Fruit fly (Drosophila melanogaster) whole organism, embryonic: ENCODE measurements around the gene Caf1-55.

ENCODE experiments used
- Antp ChIP-seq: fragments of 200-800 bp; sonication (Bioruptor generic); optimal IDR thresholded peaks from 3 replicates; lab custom pipeline; 2016; ENCODE audit warnings: missing biosample characterization, missing genetic modification characterization
- Asciz ChIP-seq: fragments of 200-800 bp; sonication (Bioruptor generic); optimal IDR thresholded peaks from 2 replicates; lab custom pipeline; 2017; ENCODE audit warnings: missing biosample characterization, mild to moderate bottlenecking, missing genetic modification characterization, missing genetic modification reagents
- Atf3 ChIP-seq: fragments of 200-800 bp; sonication (Bioruptor generic); optimal IDR thresholded peaks from 3 replicates; lab custom pipeline; 2016; ENCODE audit warnings: missing biosample characterization, missing genetic modification characterization
- B-H1 ChIP-seq: fragments of 200-800 bp; sonication (Bioruptor generic); IDR thresholded peaks from 3 replicates; pipeline ENCODE4 v1.3.6; 2022; ENCODE audit warnings: missing biosample characterization, missing genetic modification characterization
- B-H2 ChIP-seq: fragments of 200-800 bp; sonication (Bioruptor generic); optimal IDR thresholded peaks from 2 replicates; lab custom pipeline; 2018; ENCODE audit warnings: missing biosample characterization, mild to moderate bottlenecking, missing genetic modification characterization
- Bdp1 ChIP-seq: fragments of 200-800 bp; sonication (Bioruptor generic); optimal IDR thresholded peaks from 3 replicates; lab custom pipeline; 2016; ENCODE audit warnings: missing biosample characterization, missing genetic modification characterization
- Blimp-1 ChIP-seq: fragments of 200-800 bp; sonication (Bioruptor generic); optimal IDR thresholded peaks from 3 replicates; lab custom pipeline; 2018; ENCODE audit warnings: missing biosample characterization, missing genetic modification characterization, mild to moderate bottlenecking, moderate library complexity, missing genetic modification reagents
- CG10543 ChIP-seq: fragments of 200-800 bp; sonication (Bioruptor generic); optimal IDR thresholded peaks from 3 replicates; lab custom pipeline; 2017; ENCODE audit warnings: missing biosample characterization, mild to moderate bottlenecking, missing genetic modification characterization, moderate library complexity
- CG12071 ChIP-seq: fragments of 200-800 bp; sonication (Bioruptor generic); optimal IDR thresholded peaks from 3 replicates; lab custom pipeline; 2018; ENCODE audit warnings: missing biosample characterization, mild to moderate bottlenecking, missing genetic modification characterization
- CG12104 ChIP-seq: fragments of 200-800 bp; sonication (Bioruptor generic); optimal IDR thresholded peaks from 3 replicates; lab custom pipeline; 2016; ENCODE audit warnings: missing biosample characterization, missing genetic modification characterization
- CG14710 ChIP-seq: fragments of 200-800 bp; sonication (Bioruptor generic); optimal IDR thresholded peaks from 3 replicates; lab custom pipeline; 2019; ENCODE audit warnings: missing biosample characterization, mild to moderate bottlenecking, missing genetic modification characterization, moderate library complexity
- CG16779 ChIP-seq: fragments of 200-800 bp; sonication (Bioruptor generic); IDR thresholded peaks from 2 replicates; pipeline ENCODE4 v1.3.6; 2022; ENCODE audit warnings: missing biosample characterization, missing genetic modification characterization
- CG17328 ChIP-seq: fragments of 200-800 bp; sonication (Bioruptor generic); IDR thresholded peaks from 2 replicates; pipeline ENCODE4 v1.3.6; 2022; ENCODE audit warnings: missing biosample characterization, missing genetic modification characterization
- CG2120 ChIP-seq: fragments of 200-800 bp; sonication (Bioruptor generic); optimal IDR thresholded peaks from 3 replicates; lab custom pipeline; 2016; ENCODE audit warnings: missing biosample characterization, missing genetic modification characterization
- CG2678 ChIP-seq: fragments of 200-800 bp; sonication (Bioruptor generic); optimal IDR thresholded peaks from 3 replicates; lab custom pipeline; 2019; ENCODE audit warnings: missing biosample characterization, mild to moderate bottlenecking, missing genetic modification characterization, moderate library complexity
- CG32532 ChIP-seq: fragments of 200-800 bp; sonication (Bioruptor generic); IDR thresholded peaks from 2 replicates; pipeline ENCODE4 v1.3.6; 2022; ENCODE audit warnings: missing biosample characterization, missing genetic modification characterization
- CG4707 ChIP-seq: fragments of 200-800 bp; sonication (Bioruptor generic); optimal IDR thresholded peaks from 2 replicates; lab custom pipeline; 2018; ENCODE audit warnings: missing biosample characterization, mild to moderate bottlenecking, missing genetic modification characterization, moderate library complexity
- CG6254 ChIP-seq: fragments of 200-800 bp; sonication (Bioruptor generic); optimal IDR thresholded peaks from 3 replicates; lab custom pipeline; 2017; ENCODE audit warnings: mild to moderate bottlenecking, missing biosample characterization, missing genetic modification reagents, missing genetic modification characterization
- CG7556 ChIP-seq: fragments of 200-800 bp; sonication (Bioruptor generic); optimal IDR thresholded peaks from 2 replicates; lab custom pipeline; 2017; ENCODE audit warnings: missing biosample characterization, mild to moderate bottlenecking, missing genetic modification characterization
- CG7928 ChIP-seq: fragments of 200-800 bp; sonication (Bioruptor generic); optimal IDR thresholded peaks from 2 replicates; lab custom pipeline; 2017; ENCODE audit warnings: missing biosample characterization, mild to moderate bottlenecking, missing genetic modification characterization
- CG8089 ChIP-seq: fragments of 200-800 bp; sonication (Bioruptor generic); optimal IDR thresholded peaks from 3 replicates; lab custom pipeline; 2016; ENCODE audit warnings: missing biosample characterization, missing genetic modification characterization
- CG8388 ChIP-seq: fragments of 200-800 bp; sonication (Bioruptor generic); optimal IDR thresholded peaks from 2 replicates; lab custom pipeline; 2019; ENCODE audit warnings: missing biosample characterization, mild to moderate bottlenecking, missing genetic modification characterization, moderate library complexity
- CG9797 ChIP-seq: fragments of 200-800 bp; sonication (Bioruptor generic); optimal IDR thresholded peaks from 3 replicates; lab custom pipeline; 2018; ENCODE audit warnings: missing biosample characterization, mild to moderate bottlenecking, missing genetic modification characterization
- D19A ChIP-seq: fragments of 200-800 bp; optimal IDR thresholded peaks from 3 replicates; lab custom pipeline; 2019; ENCODE audit warnings: missing biosample characterization, mild to moderate bottlenecking, missing genetic modification characterization, moderate library complexity
- Dip2 ChIP-seq: fragments of 200-800 bp; sonication (Bioruptor generic); IDR thresholded peaks from 2 replicates; pipeline ENCODE4 v1.3.6; 2022; ENCODE audit warnings: missing biosample characterization, missing genetic modification characterization
- E2f2 ChIP-seq: fragments of 200-800 bp; sonication (Bioruptor generic); IDR thresholded peaks from 2 replicates; pipeline ENCODE4 v1.3.6; 2022; ENCODE audit warnings: missing biosample characterization, missing genetic modification characterization
- Hand ChIP-seq: fragments of 200-800 bp; sonication (Bioruptor generic); optimal IDR thresholded peaks from 2 replicates; lab custom pipeline; 2017; ENCODE audit warnings: mild to moderate bottlenecking, missing biosample characterization, missing genetic modification reagents, missing genetic modification characterization
- Hmr ChIP-seq: fragments of 200-800 bp; sonication (Bioruptor generic); optimal IDR thresholded peaks from 3 replicates; lab custom pipeline; 2017; ENCODE audit warnings: mild to moderate bottlenecking, missing biosample characterization, missing genetic modification reagents, missing genetic modification characterization
- Jarid2 ChIP-seq: fragments of 200-800 bp; sonication (Bioruptor generic); optimal IDR thresholded peaks from 3 replicates; lab custom pipeline; 2017; ENCODE audit warnings: mild to moderate bottlenecking, missing biosample characterization, missing genetic modification reagents, missing genetic modification characterization
- Kr ChIP-seq: fragments of 200-800 bp; sonication (Bioruptor generic); optimal IDR thresholded peaks from 2 replicates; lab custom pipeline; 2017; ENCODE audit warnings: missing biosample characterization, mild to moderate bottlenecking, missing genetic modification characterization
- MBD-R2 ChIP-seq: fragments of 200-800 bp; sonication (Bioruptor generic); IDR thresholded peaks from 2 replicates; pipeline ENCODE4 v1.3.6; 2022; ENCODE audit warnings: missing biosample characterization, missing genetic modification characterization
- MESR4 ChIP-seq: fragments of 200-800 bp; sonication (Bioruptor generic); optimal IDR thresholded peaks from 2 replicates; lab custom pipeline; 2018; ENCODE audit warnings: missing biosample characterization, mild to moderate bottlenecking, missing genetic modification characterization, moderate library complexity
- Sry-δ ChIP-seq: fragments of 200-800 bp; sonication (Bioruptor generic); optimal IDR thresholded peaks from 2 replicates; lab custom pipeline; 2016; ENCODE audit warnings: missing biosample characterization, missing genetic modification characterization
- Tbp ChIP-seq: fragments of >200 bp; optimal IDR thresholded peaks from 2 replicates; lab custom pipeline; 2018; ENCODE audit warnings: missing biosample characterization, missing genetic modification characterization
- aop ChIP-seq: fragments of 200-800 bp; sonication (Bioruptor generic); IDR thresholded peaks from 2 replicates; pipeline ENCODE4 v1.3.6; 2022; ENCODE audit warnings: missing biosample characterization, missing genetic modification characterization
- ase ChIP-seq: fragments of 200-800 bp; sonication (Bioruptor generic); IDR thresholded peaks from 3 replicates; pipeline ENCODE4 v1.3.6; 2022; ENCODE audit warnings: missing biosample characterization, missing genetic modification characterization
- ato ChIP-seq: fragments of 200-800 bp; sonication (Bioruptor generic); IDR thresholded peaks from 2 replicates; pipeline ENCODE4 v1.3.6; 2022; ENCODE audit warnings: missing biosample characterization, missing genetic modification characterization; ENCODE audit not compliant: partially characterized antibody
- bab2 ChIP-seq: fragments of 200-800 bp; sonication (Bioruptor generic); optimal IDR thresholded peaks from 2 replicates; lab custom pipeline; 2016; ENCODE audit warnings: missing biosample characterization, missing genetic modification characterization
- cad ChIP-seq: fragments of >200 bp; optimal IDR thresholded peaks from 2 replicates; lab custom pipeline; 2017; ENCODE audit warnings: missing biosample characterization, missing genetic modification characterization
- chn ChIP-seq: fragments of 200-800 bp; sonication (Bioruptor generic); optimal IDR thresholded peaks from 2 replicates; lab custom pipeline; 2016; ENCODE audit warnings: missing biosample characterization, missing genetic modification characterization
- ftz-f1 ChIP-seq: fragments of 200-800 bp; sonication (Bioruptor generic); optimal IDR thresholded peaks from 2 replicates; lab custom pipeline; 2016; ENCODE audit warnings: missing biosample characterization, missing genetic modification characterization
- gsb-n ChIP-seq: fragments of 200-800 bp; sonication (Bioruptor generic); optimal IDR thresholded peaks from 3 replicates; lab custom pipeline; 2018; ENCODE audit warnings: missing biosample characterization, mild to moderate bottlenecking, missing genetic modification characterization
- hbn ChIP-seq: fragments of 200-800 bp; sonication (Bioruptor generic); IDR thresholded peaks from 2 replicates; pipeline ENCODE4 v1.3.6; 2022; ENCODE audit warnings: missing biosample characterization, missing genetic modification characterization; ENCODE audit not compliant: partially characterized antibody
- kah ChIP-seq: fragments of 200-800 bp; sonication (Bioruptor generic); optimal IDR thresholded peaks from 2 replicates; lab custom pipeline; 2018; ENCODE audit warnings: missing biosample characterization, mild to moderate bottlenecking, missing genetic modification characterization
- odd ChIP-seq: fragments of 200-800 bp; sonication (Bioruptor generic); optimal IDR thresholded peaks from 2 replicates; lab custom pipeline; 2017; ENCODE audit warnings: missing biosample characterization, mild to moderate bottlenecking, missing genetic modification characterization
- pzg ChIP-seq: fragments of 200-800 bp; sonication (Bioruptor generic); optimal IDR thresholded peaks from 3 replicates; lab custom pipeline; 2018; ENCODE audit warnings: missing biosample characterization, mild to moderate bottlenecking, missing genetic modification characterization, moderate library complexity
- salm ChIP-seq: fragments of 200-800 bp; sonication (Bioruptor generic); optimal IDR thresholded peaks from 2 replicates; lab custom pipeline; 2018; ENCODE audit warnings: missing biosample characterization, mild to moderate bottlenecking, missing genetic modification characterization
- trem ChIP-seq: fragments of 200-800 bp; optimal IDR thresholded peaks from 3 replicates; lab custom pipeline; 2019; ENCODE audit warnings: missing biosample characterization, mild to moderate bottlenecking, missing genetic modification characterization, moderate library complexity
- trh ChIP-seq: fragments of 200-800 bp; sonication (Bioruptor generic); optimal IDR thresholded peaks from 2 replicates; lab custom pipeline; 2016; ENCODE audit warnings: missing biosample characterization, missing genetic modification characterization
- usp ChIP-seq: fragments of >200 bp; optimal IDR thresholded peaks from 2 replicates; lab custom pipeline; 2017; ENCODE audit warnings: missing biosample characterization, missing genetic modification characterization
- yki ChIP-seq: fragments of >200 bp; optimal IDR thresholded peaks from 3 replicates; lab custom pipeline; 2018

The Caf1-55 gene

DNA sequence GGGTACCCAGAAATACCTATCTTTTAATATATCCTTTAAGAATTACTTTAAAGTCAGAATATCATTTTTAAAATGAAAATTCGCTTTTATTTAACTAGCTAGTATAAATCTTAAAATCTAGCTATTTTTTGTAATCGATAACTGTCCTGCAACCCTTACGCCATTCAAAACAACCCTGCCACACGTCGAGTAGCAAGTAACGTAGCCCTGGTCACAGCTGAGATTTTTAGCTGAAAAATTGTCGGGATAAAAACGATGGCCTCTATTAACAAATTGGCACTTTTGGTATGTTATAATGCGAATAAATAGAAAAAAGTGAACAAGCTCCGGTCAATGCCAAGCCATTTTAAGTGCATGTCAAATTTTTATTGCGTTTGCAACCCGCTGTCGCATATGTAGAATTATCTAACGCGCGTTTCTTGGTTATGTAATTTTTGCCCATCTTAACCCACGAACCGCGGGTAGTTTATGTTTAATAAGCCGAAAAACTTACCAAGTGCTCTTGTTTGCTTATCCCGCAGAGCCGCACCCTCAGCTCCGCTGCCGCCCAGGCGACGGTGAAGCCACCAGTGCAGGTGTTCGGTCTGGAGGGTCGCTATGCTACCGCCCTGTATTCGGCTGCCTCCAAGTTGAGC is 40.1 kb downstream of the Caf1-55 start, which contains the start of gene ATPsynO (continued):
- TF ChIP-seq CG10543 (GFP tag; lab: Kevin White, UChicago) (no peak), CG12104 (GFP tag; lab: Kevin White, UChicago) (no peak), Sry-δ (peak; percentile 64), CG8089 (GFP tag; lab: Kevin White, UChicago) (no peak), trem (tag; lab: Kevin White, UChicago) (peak; percentile 69), Asciz (GFP tag; lab: Kevin White, UChicago) (no peak), trh (GFP tag; lab: Kevin White, UChicago) (no peak), Atf3 (GFP tag; lab: Kevin White, UChicago) (no peak), aop (GFP tag; lab: Robert Waterston, UW) (no peak), Hand (GFP tag; lab: Kevin White, UChicago) (no peak), hbn (no peak), CG14710 (peak; percentile 53), CG6254 (GFP tag; lab: Kevin White, UChicago) (no peak), cad (no peak), MBD-R2 (GFP tag; lab: Robert Waterston, UW) (peak; percentile 89), odd (GFP tag; lab: Kevin White, UChicago) (no peak), CG7928 (GFP tag; lab: Kevin White, UChicago) (peak; percentile 99), Kr (GFP tag; lab: Kevin White, UChicago) (no peak), ase (GFP tag; lab: Robert Waterston, UW) (no peak), Jarid2 (GFP tag; lab: Kevin White, UChicago) (no peak), CG7556 (GFP tag; lab: Kevin White, UChicago) (no peak), CG9797 (peak; percentile 12), ftz-f1 (peak; percentile 36), CG4707 (GFP tag; lab: Kevin White, UChicago) (no peak), CG17328 (no peak), usp (no peak), yki (lab: Kevin White, UChicago) (no peak), MESR4 (GFP tag; lab: Kevin White, UChicago) (peak; percentile 93), Blimp-1 (GFP tag; lab: Kevin White, UChicago) (no peak), E2f2 (peak; percentile 41; the same call in 1 of the 2 replicates), gsb-n (no peak), chn (no peak), CG8388 (no peak), B-H2 (GFP tag; lab: Kevin White, UChicago) (peak; percentile 57), salm (no peak), CG2120 (GFP tag; lab: Kevin White, UChicago) (peak; percentile 58), Tbp (GFP tag; lab: Kevin White, UChicago) (no peak), B-H1 (no peak), ato (no peak), pzg (GFP tag; lab: Kevin White, UChicago) (peak; percentile 87), Antp (GFP tag; lab: Kevin White, UChicago) (no peak), D19A (tag; lab: Kevin White, UChicago) (no peak), CG2678 (no peak), CG12071 (GFP tag; lab: Kevin White, UChicago) (no peak), Bdp1 (GFP tag; lab: Kevin White, UChicago) (no peak), bab2 (GFP tag; lab: Kevin White, UChicago) (no peak), CG32532 (GFP tag; lab: Robert Waterston, UW) (0 out of 2 replicates have a peak, but pooled peaks have one; percentile 7), Hmr (GFP tag; lab: Kevin White, UChicago) (no peak), Dip2 (GFP tag; lab: Robert Waterston, UW) (no peak), kah (GFP tag; lab: Kevin White, UChicago) (no peak), CG16779 (GFP tag; lab: Robert Waterston, UW) (no peak)
